Fruit fly (Drosophila melanogaster) whole organism, embryonic: ENCODE measurements around the gene msps.
A peak's percentile ranks its signal among the peaks of the same experiment; 100 is the strongest.

ENCODE experiments used
- Adf1 ChIP-seq: fragments of 200-800 bp; sonication (Bioruptor generic); IDR thresholded peaks from 2 replicates; pipeline ENCODE4 v1.3.6; 2022; ENCODE audit warnings: missing biosample characterization, missing genetic modification characterization
- Aef1 ChIP-seq: fragments of 200-800 bp; sonication (Bioruptor generic); IDR thresholded peaks from 3 replicates; pipeline ENCODE4 v1.3.6; 2022; ENCODE audit warnings: missing biosample characterization, missing genetic modification characterization
- Bdp1 ChIP-seq: fragments of 200-800 bp; sonication (Bioruptor generic); optimal IDR thresholded peaks from 3 replicates; lab custom pipeline; 2016; ENCODE audit warnings: missing biosample characterization, missing genetic modification characterization
- CG1024 ChIP-seq: fragments of 200-800 bp; sonication (Bioruptor generic); IDR thresholded peaks from 2 replicates; pipeline ENCODE4 v1.3.6; 2022; ENCODE audit warnings: missing biosample characterization, missing genetic modification characterization
- CG10267 ChIP-seq: fragments of 200-800 bp; sonication (Bioruptor generic); optimal IDR thresholded peaks from 2 replicates; lab custom pipeline; 2018; ENCODE audit warnings: missing biosample characterization, mild to moderate bottlenecking, missing genetic modification characterization, moderate library complexity
- CG10366 ChIP-seq: fragments of 200-800 bp; sonication (Bioruptor generic); IDR thresholded peaks from 2 replicates; pipeline ENCODE4 v1.3.6; 2022; ENCODE audit warnings: missing biosample characterization, missing genetic modification characterization
- CG10979 ChIP-seq: fragments of 200-800 bp; sonication (Bioruptor generic); optimal IDR thresholded peaks from 2 replicates; lab custom pipeline; 2018; ENCODE audit warnings: missing biosample characterization, mild to moderate bottlenecking, missing genetic modification characterization, moderate library complexity
- CG12236 ChIP-seq: fragments of 200-800 bp; sonication (Bioruptor generic); optimal IDR thresholded peaks from 2 replicates; lab custom pipeline; 2016; ENCODE audit warnings: missing biosample characterization, missing genetic modification characterization
- CG12299 ChIP-seq: fragments of 200-800 bp; sonication (Bioruptor generic); optimal IDR thresholded peaks from 2 replicates; lab custom pipeline; 2018; ENCODE audit warnings: missing biosample characterization, mild to moderate bottlenecking, missing genetic modification characterization
- CG17361 ChIP-seq: fragments of 200-800 bp; sonication (Bioruptor generic); IDR thresholded peaks from 3 replicates; pipeline ENCODE4 v1.3.6; 2022; ENCODE audit warnings: missing biosample characterization, missing genetic modification characterization
- CG17568 ChIP-seq: fragments of 200-800 bp; sonication (Bioruptor generic); optimal IDR thresholded peaks from 2 replicates; lab custom pipeline; 2018; ENCODE audit warnings: missing biosample characterization, mild to moderate bottlenecking, missing genetic modification characterization, moderate library complexity
- CG17829 ChIP-seq: fragments of 200-800 bp; optimal IDR thresholded peaks from 2 replicates; lab custom pipeline; 2019; ENCODE audit warnings: missing biosample characterization, mild to moderate bottlenecking, missing genetic modification characterization, moderate library complexity
- CG18011 ChIP-seq: fragments of 200-800 bp; sonication (Bioruptor generic); optimal IDR thresholded peaks from 2 replicates; lab custom pipeline; 2017; ENCODE audit warnings: missing biosample characterization, missing genetic modification characterization, mild to moderate bottlenecking, moderate library complexity, missing genotype
- CG2120 ChIP-seq: fragments of 200-800 bp; sonication (Bioruptor generic); optimal IDR thresholded peaks from 3 replicates; lab custom pipeline; 2016; ENCODE audit warnings: missing biosample characterization, missing genetic modification characterization
- CG2129 ChIP-seq: fragments of 200-800 bp; sonication (Bioruptor generic); IDR thresholded peaks from 2 replicates; pipeline ENCODE4 v1.3.6; 2022; ENCODE audit warnings: missing biosample characterization, missing genetic modification characterization; ENCODE audit not compliant: partially characterized antibody
- CG30403 ChIP-seq: fragments of 200-800 bp; sonication (Bioruptor generic); optimal IDR thresholded peaks from 3 replicates; lab custom pipeline; 2016; ENCODE audit warnings: missing biosample characterization, missing genetic modification characterization
- CG30431 ChIP-seq: fragments of 200-800 bp; sonication (Bioruptor generic); optimal IDR thresholded peaks from 2 replicates; lab custom pipeline; 2017; ENCODE audit warnings: missing biosample characterization, missing genetic modification characterization
- CG32532 ChIP-seq: fragments of 200-800 bp; sonication (Bioruptor generic); IDR thresholded peaks from 2 replicates; pipeline ENCODE4 v1.3.6; 2022; ENCODE audit warnings: missing biosample characterization, missing genetic modification characterization
- CG34376 ChIP-seq: fragments of 200-800 bp; sonication (Bioruptor generic); optimal IDR thresholded peaks from 2 replicates; lab custom pipeline; 2018; ENCODE audit warnings: missing biosample characterization, mild to moderate bottlenecking, missing genetic modification characterization
- CG5953 ChIP-seq: fragments of 200-800 bp; sonication (Bioruptor generic); IDR thresholded peaks from 2 replicates; pipeline ENCODE4 v1.3.6; 2022; ENCODE audit warnings: missing biosample characterization, missing genetic modification characterization
- CG6813 ChIP-seq: fragments of 200-800 bp; sonication (Bioruptor generic); optimal IDR thresholded peaks from 2 replicates; lab custom pipeline; 2017; ENCODE audit warnings: missing biosample characterization, missing genetic modification characterization, mild to moderate bottlenecking, moderate library complexity, missing genetic modification reagents
- CG9727 ChIP-seq: fragments of 200-800 bp; sonication (Bioruptor generic); optimal IDR thresholded peaks from 3 replicates; lab custom pipeline; 2017; ENCODE audit warnings: missing biosample characterization, mild to moderate bottlenecking, missing genetic modification characterization
- H2.0 ChIP-seq: fragments of 200-800 bp; sonication (Bioruptor generic); IDR thresholded peaks from 2 replicates; pipeline ENCODE4 v1.3.6; 2022; ENCODE audit warnings: missing biosample characterization, missing genetic modification characterization
- Meics ChIP-seq: fragments of 200-800 bp; sonication (Bioruptor generic); optimal IDR thresholded peaks from 2 replicates; lab custom pipeline; 2017; ENCODE audit warnings: missing biosample characterization, mild to moderate bottlenecking, missing genetic modification characterization
- Optix ChIP-seq: fragments of 200-800 bp; sonication (Bioruptor generic); IDR thresholded peaks from 3 replicates; pipeline ENCODE4 v1.3.6; 2022; ENCODE audit warnings: missing biosample characterization, missing genetic modification characterization
- Side ChIP-seq: fragments of 200-800 bp; sonication (Bioruptor generic); optimal IDR thresholded peaks from 2 replicates; lab custom pipeline; 2016; ENCODE audit warnings: missing biosample characterization, missing genetic modification characterization
- Stat92E ChIP-seq, 3 experiments: fragments of >200 bp in 2 of 3; fragments of 200-800 bp in 1 of 3; sonication (Bioruptor generic) in 1 of 3; optimal IDR thresholded peaks; 2 replicates each; lab custom pipeline; 2017 to 2019; ENCODE audit warnings: missing biosample characterization in 3 of 3, missing genetic modification characterization in 3 of 3, mild to moderate bottlenecking in 1 of 3, moderate library complexity in 1 of 3
- ara ChIP-seq: fragments of 200-800 bp; sonication (Bioruptor generic); IDR thresholded peaks from 2 replicates; pipeline ENCODE4 v1.3.6; 2022; ENCODE audit warnings: missing biosample characterization, missing genetic modification characterization
- cato ChIP-seq: fragments of 200-800 bp; sonication (Bioruptor generic); optimal IDR thresholded peaks from 2 replicates; lab custom pipeline; 2016; ENCODE audit warnings: missing biosample characterization, missing genetic modification characterization, borderline replicate concordance
- cg ChIP-seq: fragments of 200-800 bp; sonication (Bioruptor generic); optimal IDR thresholded peaks from 3 replicates; lab custom pipeline; 2019; ENCODE audit warnings: missing biosample characterization, mild to moderate bottlenecking, missing genetic modification characterization, moderate library complexity
- chif ChIP-seq, 2 experiments: fragments of 200-800 bp; sonication (Bioruptor generic); optimal IDR thresholded peaks; 3 replicates each; lab custom pipeline; 2016; ENCODE audit warnings: missing biosample characterization in 2 of 2, missing genetic modification characterization in 2 of 2
- chn ChIP-seq: fragments of 200-800 bp; sonication (Bioruptor generic); optimal IDR thresholded peaks from 2 replicates; lab custom pipeline; 2016; ENCODE audit warnings: missing biosample characterization, missing genetic modification characterization
- da ChIP-seq: fragments of 200-800 bp; sonication (Bioruptor generic); optimal IDR thresholded peaks from 2 replicates; lab custom pipeline; 2016; ENCODE audit warnings: missing biosample characterization, missing genetic modification characterization
- dati ChIP-seq: fragments of 200-800 bp; sonication (Bioruptor generic); IDR thresholded peaks from 2 replicates; pipeline ENCODE4 v1.3.6; 2022; ENCODE audit warnings: missing biosample characterization, missing genetic modification characterization
- dpn ChIP-seq, 2 experiments: fragments of 200-800 bp; sonication (Bioruptor generic); optimal IDR thresholded peaks; 3 replicates each; lab custom pipeline; 2016; ENCODE audit warnings: missing biosample characterization in 2 of 2, missing genetic modification characterization in 2 of 2
- ewg ChIP-seq: fragments of 200-800 bp; sonication (Bioruptor generic); optimal IDR thresholded peaks from 3 replicates; lab custom pipeline; 2017; ENCODE audit warnings: mild to moderate bottlenecking, missing biosample characterization, missing genetic modification reagents, missing genetic modification characterization
- hbn ChIP-seq: fragments of 200-800 bp; sonication (Bioruptor generic); IDR thresholded peaks from 2 replicates; pipeline ENCODE4 v1.3.6; 2022; ENCODE audit warnings: missing biosample characterization, missing genetic modification characterization; ENCODE audit not compliant: partially characterized antibody
- ind ChIP-seq: fragments of 200-800 bp; sonication (Bioruptor generic); optimal IDR thresholded peaks from 3 replicates; lab custom pipeline; 2016; ENCODE audit warnings: missing biosample characterization, missing genetic modification characterization
- knrl ChIP-seq: fragments of 200-800 bp; sonication (Bioruptor generic); IDR thresholded peaks from 3 replicates; pipeline ENCODE4 v1.3.6; 2022; ENCODE audit warnings: missing biosample characterization, missing genetic modification characterization; ENCODE audit not compliant: partially characterized antibody
- lbe ChIP-seq: fragments of 200-800 bp; sonication (Bioruptor generic); optimal IDR thresholded peaks from 2 replicates; lab custom pipeline; 2016; ENCODE audit warnings: missing biosample characterization, mild to moderate bottlenecking, missing genetic modification characterization
- lmd ChIP-seq: fragments of 200-800 bp; sonication (Bioruptor generic); IDR thresholded peaks from 2 replicates; pipeline ENCODE4 v1.3.6; 2022; ENCODE audit warnings: missing biosample characterization, missing genetic modification characterization
- p53 ChIP-seq: fragments of 200-800 bp; sonication (Bioruptor generic); optimal IDR thresholded peaks from 2 replicates; lab custom pipeline; 2016; ENCODE audit warnings: missing biosample characterization, missing genetic modification characterization
- pros ChIP-seq: fragments of 200-800 bp; sonication (Bioruptor generic); optimal IDR thresholded peaks from 3 replicates; lab custom pipeline; 2019; ENCODE audit warnings: missing biosample characterization, mild to moderate bottlenecking, missing genetic modification characterization, moderate library complexity
- ranshi ChIP-seq: fragments of 200-800 bp; sonication (Bioruptor generic); IDR thresholded peaks from 2 replicates; pipeline ENCODE4 v1.3.6; 2022; ENCODE audit warnings: missing biosample characterization, missing genetic modification characterization
- sim ChIP-seq: fragments of 200-800 bp; sonication (Bioruptor generic); IDR thresholded peaks from 2 replicates; pipeline ENCODE4 v1.3.6; 2022; ENCODE audit warnings: missing biosample characterization, missing genetic modification characterization
- sima ChIP-seq: fragments of 200-800 bp; sonication (Bioruptor generic); optimal IDR thresholded peaks from 2 replicates; lab custom pipeline; 2016; ENCODE audit warnings: missing biosample characterization, missing genetic modification characterization
- sisA ChIP-seq: fragments of 200-800 bp; sonication (Bioruptor generic); IDR thresholded peaks from 2 replicates; pipeline ENCODE4 v1.3.6; 2022; ENCODE audit warnings: missing biosample characterization, missing genetic modification characterization
- so ChIP-seq: fragments of 200-800 bp; sonication (Bioruptor generic); IDR thresholded peaks from 3 replicates; pipeline ENCODE4 v1.3.6; 2022; ENCODE audit warnings: missing biosample characterization, missing genetic modification characterization
- tgo ChIP-seq: fragments of 200-800 bp; sonication (Bioruptor generic); IDR thresholded peaks from 3 replicates; pipeline ENCODE4 v1.3.6; 2022; ENCODE audit warnings: missing biosample characterization, missing genetic modification characterization
- tna ChIP-seq: fragments of 200-800 bp; sonication (Bioruptor generic); IDR thresholded peaks from 2 replicates; pipeline ENCODE4 v1.3.6; 2022; ENCODE audit warnings: missing biosample characterization, missing genetic modification characterization; ENCODE audit not compliant: partially characterized antibody

Gene msps

dm6 chr3R:16094011-16094729, 43.6 kb downstream of the msps start (continued):
- TF ChIP-seq CG12299 (tag; lab: Kevin White, UChicago): peak; percentile 45
- no peak for TF ChIP-seq CG5953
- no peak for TF ChIP-seq sima (GFP tag; lab: Kevin White, UChicago)
- peak in 1 of 2 experiments; percentile 69 for TF ChIP-seq dpn (GFP tag; optimal IDR thresholded peaks at IDR 0.05; lab: Kevin White, UChicago)
- peak; percentile 96 for TF ChIP-seq CG17361
- no peak for TF ChIP-seq Optix
- TF ChIP-seq CG34376 (GFP tag; lab: Kevin White, UChicago): no peak
- peak in 1 of 3 experiments; percentile 77 for TF ChIP-seq Stat92E (GFP tag; optimal IDR thresholded peaks at IDR 0.05; lab: Kevin White, UChicago)
- no peak for TF ChIP-seq CG12236
- peak; percentile 51 for TF ChIP-seq chn (GFP tag; lab: Kevin White, UChicago)
- TF ChIP-seq CG2129 (GFP tag; lab: Robert Waterston, UW): no peak
- TF ChIP-seq sim: no peak
- TF ChIP-seq cg (GFP tag; lab: Kevin White, UChicago): peak; percentile 20
- TF ChIP-seq Adf1 (GFP tag; lab: Robert Waterston, UW): peak; percentile 35
- peak; percentile 58 for TF ChIP-seq CG6813
- no peak for TF ChIP-seq CG17568
- TF ChIP-seq Bdp1 (GFP tag; lab: Kevin White, UChicago): no peak
- peak; percentile 85 for TF ChIP-seq CG17829 (tag; lab: Kevin White, UChicago)
- no peak for TF ChIP-seq Side (GFP tag; lab: Kevin White, UChicago)
- TF ChIP-seq lbe (GFP tag; lab: Kevin White, UChicago): no peak
- TF ChIP-seq CG10267: peak; percentile 86
- peak in 1 of 2 experiments; percentile 52 for TF ChIP-seq chif (GFP tag; optimal IDR thresholded peaks at IDR 0.05; lab: Kevin White, UChicago)
- TF ChIP-seq tgo (GFP tag; lab: Robert Waterston, UW): peak; percentile 56
- no peak for TF ChIP-seq hbn (GFP tag; lab: Robert Waterston, UW)
- peak; percentile 63 for TF ChIP-seq ind (GFP tag; lab: Kevin White, UChicago)
- no peak for TF ChIP-seq ara (GFP tag; lab: Robert Waterston, UW)
- TF ChIP-seq Meics (GFP tag; lab: Kevin White, UChicago): peak; percentile 51
- no peak for TF ChIP-seq tna (GFP tag; lab: Robert Waterston, UW)
- no peak for TF ChIP-seq CG18011
- TF ChIP-seq CG32532 (GFP tag; lab: Robert Waterston, UW): no peak
- TF ChIP-seq ranshi (GFP tag; lab: Robert Waterston, UW): no peak
- peak; percentile 58 for TF ChIP-seq lmd
- peak; percentile 46 for TF ChIP-seq cato (GFP tag; lab: Kevin White, UChicago)
- TF ChIP-seq da (GFP tag; lab: Kevin White, UChicago): no peak
- no peak for TF ChIP-seq H2.0 (GFP tag; lab: Robert Waterston, UW)
- TF ChIP-seq CG30403 (GFP tag; lab: Kevin White, UChicago): peak; percentile 87
- no peak for TF ChIP-seq dati (GFP tag; lab: Robert Waterston, UW)
- no peak for TF ChIP-seq Aef1 (GFP tag; lab: Robert Waterston, UW)
- no peak for TF ChIP-seq CG2120 (GFP tag; lab: Kevin White, UChicago)
- TF ChIP-seq ewg (GFP tag; lab: Kevin White, UChicago): peak; percentile 74
- TF ChIP-seq p53 (GFP tag; lab: Kevin White, UChicago): no peak
- TF ChIP-seq so (GFP tag; lab: Robert Waterston, UW): no peak; the same call in 1 of the 3 replicates
- no peak for TF ChIP-seq knrl (GFP tag; lab: Robert Waterston, UW)
- TF ChIP-seq CG30431 (GFP tag; lab: Kevin White, UChicago): peak; percentile 55
- peak; percentile 93 for TF ChIP-seq CG10979
- TF ChIP-seq CG1024 (GFP tag; lab: Robert Waterston, UW): no peak
- TF ChIP-seq CG10366 (GFP tag; lab: Robert Waterston, UW): peak; percentile 11; the same call in 1 of the 2 replicates
- peak; percentile 87 for TF ChIP-seq CG9727 (GFP tag; lab: Kevin White, UChicago)
- peak; percentile 54 for TF ChIP-seq sisA
- TF ChIP-seq pros (GFP tag; lab: Kevin White, UChicago): no peak
